Worm (Caenorhabditis elegans): ENCODE data around the gene srbc-3.

DNA sequence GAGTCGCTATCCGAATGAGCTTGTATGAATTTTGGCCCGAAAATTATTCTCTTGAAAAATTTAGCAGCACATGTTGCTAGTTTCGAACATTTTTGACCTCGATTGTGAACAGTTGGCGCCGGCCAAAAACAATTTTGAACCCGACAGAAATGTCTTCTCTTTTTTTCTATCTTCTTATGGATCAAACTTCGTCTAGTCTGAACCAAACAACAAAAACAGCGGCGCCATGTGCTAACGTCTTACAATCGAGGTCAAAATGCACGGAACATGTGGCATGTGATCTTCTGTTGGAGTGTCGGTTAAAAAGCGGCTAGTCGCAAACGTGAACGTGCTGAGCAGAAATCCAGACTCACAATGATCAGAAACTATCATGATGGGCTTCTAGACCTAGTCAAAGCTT lies 32.1 kb upstream of the srbc-3 start:
- TF ChIP-seq nhr-12 (tag; optimal IDR thresholded peaks at IDR 0.05) (no peak), cnd-1 (tag; optimal IDR thresholded peaks at IDR 0.05) (no peak), drap-1 (GFP tag; optimal IDR thresholded peaks at IDR 0.05) (no peak), ztf-11 (tag; optimal IDR thresholded peaks at IDR 0.05) (no peak), blmp-1 (tag; optimal IDR thresholded peaks at IDR 0.05) (no peak), sptf-1 (tag; optimal IDR thresholded peaks at IDR 0.05) (no peak), ceh-43 (GFP tag; optimal IDR thresholded peaks at IDR 0.05) (no peak), unc-62 (GFP tag; optimal IDR thresholded peaks at IDR 0.05) (no peak), nhr-28 (tag; optimal IDR thresholded peaks at IDR 0.05) (no peak), mab-5 (tag; optimal IDR thresholded peaks at IDR 0.05) (no peak), ham-2 (GFP tag; optimal IDR thresholded peaks at IDR 0.05) (no peak)
